Fruit fly (Drosophila melanogaster) whole organism, embryonic: ENCODE measurements around the gene CstF50.

Experiments
- Antp ChIP-seq: fragments of 200-800 bp; sonication (Bioruptor generic); optimal IDR thresholded peaks from 3 replicates; lab custom pipeline; 2016; ENCODE audit warnings: missing biosample characterization, missing genetic modification characterization
- BtbVII ChIP-seq: fragments of 200-800 bp; sonication (Bioruptor generic); optimal IDR thresholded peaks from 3 replicates; lab custom pipeline; 2017; ENCODE audit warnings: missing biosample characterization, mild to moderate bottlenecking, missing genetic modification characterization
- CG11696 ChIP-seq: fragments of 200-800 bp; sonication (Bioruptor generic); IDR thresholded peaks from 2 replicates; pipeline ENCODE4 v1.3.6; 2022; ENCODE audit warnings: missing biosample characterization, missing genetic modification characterization
- CG12236 ChIP-seq: fragments of 200-800 bp; sonication (Bioruptor generic); optimal IDR thresholded peaks from 2 replicates; lab custom pipeline; 2016; ENCODE audit warnings: missing biosample characterization, missing genetic modification characterization
- CG1233 ChIP-seq: fragments of 200-800 bp; sonication (Bioruptor generic); optimal IDR thresholded peaks from 4 replicates; lab custom pipeline; 2018; ENCODE audit warnings: missing biosample characterization, mild to moderate bottlenecking, missing genetic modification characterization
- CG13287 ChIP-seq: fragments of 200-800 bp; sonication (Bioruptor generic); IDR thresholded peaks from 2 replicates; pipeline ENCODE4 v1.3.6; 2022; ENCODE audit warnings: missing biosample characterization, missing genetic modification characterization; ENCODE audit not compliant: partially characterized antibody
- CG13624 ChIP-seq: fragments of 200-800 bp; sonication (Bioruptor generic); optimal IDR thresholded peaks from 2 replicates; lab custom pipeline; 2016; ENCODE audit warnings: missing biosample characterization, missing genetic modification characterization
- CG15269 ChIP-seq: fragments of 200-800 bp; sonication (Bioruptor generic); optimal IDR thresholded peaks from 2 replicates; lab custom pipeline; 2018; ENCODE audit warnings: missing biosample characterization, mild to moderate bottlenecking, missing genetic modification characterization, moderate library complexity
- CG18011 ChIP-seq: fragments of 200-800 bp; sonication (Bioruptor generic); optimal IDR thresholded peaks from 2 replicates; lab custom pipeline; 2017; ENCODE audit warnings: missing biosample characterization, missing genetic modification characterization, mild to moderate bottlenecking, moderate library complexity, missing genotype
- CG1832 ChIP-seq: fragments of 200-800 bp; sonication (Bioruptor generic); optimal IDR thresholded peaks from 2 replicates; lab custom pipeline; 2017; ENCODE audit warnings: missing biosample characterization, mild to moderate bottlenecking, missing genetic modification characterization, inconsistent platforms
- CG2712 ChIP-seq: fragments of 200-800 bp; optimal IDR thresholded peaks from 3 replicates; lab custom pipeline; 2019; ENCODE audit warnings: missing biosample characterization, mild to moderate bottlenecking, missing genetic modification characterization, moderate library complexity
- CG31224 ChIP-seq: fragments of 200-800 bp; sonication (Bioruptor generic); IDR thresholded peaks from 2 replicates; pipeline ENCODE4 v1.3.6; 2022; ENCODE audit warnings: missing biosample characterization, missing genetic modification characterization
- CG31388 ChIP-seq: fragments of 200-800 bp; sonication (Bioruptor generic); optimal IDR thresholded peaks from 2 replicates; lab custom pipeline; 2016; ENCODE audit warnings: missing biosample characterization, missing genetic modification characterization
- CG32772 ChIP-seq: fragments of 200-800 bp; sonication (Bioruptor generic); IDR thresholded peaks from 2 replicates; pipeline ENCODE4 v1.3.6; 2022; ENCODE audit warnings: missing biosample characterization, missing genetic modification characterization
- CG33213 ChIP-seq: fragments of 200-800 bp; sonication (Bioruptor generic); optimal IDR thresholded peaks from 3 replicates; lab custom pipeline; 2016; ENCODE audit warnings: missing biosample characterization, missing genetic modification characterization
- CG3726 ChIP-seq: fragments of 200-800 bp; sonication (Bioruptor generic); IDR thresholded peaks from 3 replicates; pipeline ENCODE4, ENCODE4 v1.3.6; 2022; ENCODE audit warnings: missing biosample characterization, missing genetic modification characterization
- CG3838 ChIP-seq: fragments of 200-800 bp; sonication (Bioruptor generic); optimal IDR thresholded peaks from 3 replicates; lab custom pipeline; 2016; ENCODE audit warnings: missing biosample characterization, missing genetic modification characterization
- CG6683 ChIP-seq: fragments of 200-800 bp; sonication (Bioruptor generic); optimal IDR thresholded peaks from 2 replicates; lab custom pipeline; 2017; ENCODE audit warnings: missing biosample characterization, mild to moderate bottlenecking, missing genetic modification characterization, missing genetic modification reagents
- CG6765 ChIP-seq: fragments of 200-800 bp; sonication (Bioruptor generic); optimal IDR thresholded peaks from 3 replicates; lab custom pipeline; 2017; ENCODE audit warnings: missing biosample characterization, mild to moderate bottlenecking, missing genetic modification characterization
- CG7372 ChIP-seq: fragments of 200-800 bp; sonication (Bioruptor generic); IDR thresholded peaks from 2 replicates; pipeline ENCODE4 v1.3.6; 2022; ENCODE audit warnings: missing biosample characterization, missing genetic modification characterization
- CG7745 ChIP-seq: fragments of 200-800 bp; sonication (Bioruptor generic); optimal IDR thresholded peaks from 2 replicates; lab custom pipeline; 2018; ENCODE audit warnings: missing biosample characterization, mild to moderate bottlenecking, missing genetic modification characterization, moderate library complexity
- CG8359 ChIP-seq: fragments of 200-800 bp; sonication (Bioruptor generic); optimal IDR thresholded peaks from 2 replicates; lab custom pipeline; 2017; ENCODE audit warnings: missing biosample characterization, mild to moderate bottlenecking, missing genetic modification characterization, borderline replicate concordance
- CG9609 ChIP-seq: fragments of 200-800 bp; sonication (Bioruptor generic); optimal IDR thresholded peaks from 3 replicates; lab custom pipeline; 2016; ENCODE audit warnings: missing biosample characterization, missing genetic modification characterization
- CHES-1-like ChIP-seq: fragments of 200-800 bp; sonication (Bioruptor generic); optimal IDR thresholded peaks from 2 replicates; lab custom pipeline; 2016; ENCODE audit warnings: missing biosample characterization, missing genetic modification characterization
- CkIIα-i1 ChIP-seq: fragments of 200-800 bp; sonication (Bioruptor generic); IDR thresholded peaks from 2 replicates; pipeline ENCODE4 v1.3.6; 2022; ENCODE audit warnings: missing biosample characterization, missing genetic modification characterization
- Dip2 ChIP-seq: fragments of 200-800 bp; sonication (Bioruptor generic); IDR thresholded peaks from 2 replicates; pipeline ENCODE4 v1.3.6; 2022; ENCODE audit warnings: missing biosample characterization, missing genetic modification characterization
- HmgD ChIP-seq: fragments of 200-800 bp; sonication (Bioruptor generic); optimal IDR thresholded peaks from 3 replicates; lab custom pipeline; 2016; ENCODE audit warnings: missing biosample characterization, missing genetic modification characterization
- Hr3 ChIP-seq: fragments of 200-800 bp; sonication (Bioruptor generic); optimal IDR thresholded peaks from 3 replicates; lab custom pipeline; 2016; ENCODE audit warnings: missing biosample characterization, missing genetic modification characterization
- Mrtf ChIP-seq: fragments of 200-800 bp; sonication (Bioruptor generic); IDR thresholded peaks from 3 replicates; pipeline ENCODE4 v1.3.6; 2022; ENCODE audit warnings: missing biosample characterization, missing genetic modification characterization
- Neu2 ChIP-seq: fragments of 200-800 bp; sonication (Bioruptor generic); optimal IDR thresholded peaks from 3 replicates; lab custom pipeline; 2016; ENCODE audit warnings: missing biosample characterization, missing genetic modification characterization, borderline replicate concordance
- Nf-YB ChIP-seq: fragments of 200-800 bp; sonication (Bioruptor generic); optimal IDR thresholded peaks from 3 replicates; lab custom pipeline; 2019; ENCODE audit warnings: missing biosample characterization, mild to moderate bottlenecking, missing genetic modification characterization, moderate library complexity
- Xbp1 ChIP-seq: fragments of 200-800 bp; sonication (Bioruptor generic); optimal IDR thresholded peaks from 3 replicates; lab custom pipeline; 2016; ENCODE audit warnings: missing biosample characterization, mild to moderate bottlenecking, missing genetic modification characterization
- ac ChIP-seq: fragments of 200-800 bp; sonication (Bioruptor generic); optimal IDR thresholded peaks from 3 replicates; lab custom pipeline; 2017; ENCODE audit warnings: missing biosample characterization, mild to moderate bottlenecking, missing genetic modification characterization
- btn ChIP-seq: fragments of 200-800 bp; sonication (Bioruptor generic); optimal IDR thresholded peaks from 2 replicates; lab custom pipeline; 2016; ENCODE audit warnings: missing biosample characterization, missing genetic modification characterization
- chif ChIP-seq, 2 experiments: fragments of 200-800 bp; sonication (Bioruptor generic); optimal IDR thresholded peaks; 3 replicates each; lab custom pipeline; 2016; ENCODE audit warnings: missing biosample characterization in 2 of 2, missing genetic modification characterization in 2 of 2
- da ChIP-seq: fragments of 200-800 bp; sonication (Bioruptor generic); optimal IDR thresholded peaks from 2 replicates; lab custom pipeline; 2016; ENCODE audit warnings: missing biosample characterization, missing genetic modification characterization
- danr ChIP-seq: fragments of 200-800 bp; sonication (Bioruptor generic); IDR thresholded peaks from 2 replicates; pipeline ENCODE4 v1.3.6; 2022; ENCODE audit warnings: missing biosample characterization, missing genetic modification characterization
- dmrt99B ChIP-seq: fragments of 200-800 bp; sonication (Bioruptor generic); optimal IDR thresholded peaks from 2 replicates; lab custom pipeline; 2018; ENCODE audit warnings: missing biosample characterization, mild to moderate bottlenecking, missing genetic modification characterization, moderate library complexity
- fru ChIP-seq: fragments of >200 bp; optimal IDR thresholded peaks from 2 replicates; lab custom pipeline; 2017
- inv ChIP-seq: fragments of 200-800 bp; sonication (Bioruptor generic); IDR thresholded peaks from 2 replicates; pipeline ENCODE4 v1.3.6; 2022; ENCODE audit warnings: missing biosample characterization, missing genetic modification characterization; ENCODE audit not compliant: partially characterized antibody
- lilli ChIP-seq: fragments of 200-800 bp; sonication (Bioruptor generic); optimal IDR thresholded peaks from 3 replicates; lab custom pipeline; 2016; ENCODE audit warnings: missing biosample characterization, missing genetic modification characterization
- pita ChIP-seq: fragments of 200-800 bp; sonication (Bioruptor generic); optimal IDR thresholded peaks from 2 replicates; lab custom pipeline; 2017; ENCODE audit warnings: missing biosample characterization, mild to moderate bottlenecking, missing genetic modification characterization
- pum ChIP-seq: fragments of 200-800 bp; sonication (Bioruptor generic); optimal IDR thresholded peaks from 2 replicates; lab custom pipeline; 2016; ENCODE audit warnings: missing biosample characterization, missing genetic modification characterization
- pzg ChIP-seq: fragments of 200-800 bp; sonication (Bioruptor generic); optimal IDR thresholded peaks from 3 replicates; lab custom pipeline; 2018; ENCODE audit warnings: missing biosample characterization, mild to moderate bottlenecking, missing genetic modification characterization, moderate library complexity
- sd ChIP-seq: fragments of 200-800 bp; sonication (Bioruptor generic); optimal IDR thresholded peaks from 3 replicates; lab custom pipeline; 2018; ENCODE audit warnings: missing biosample characterization, mild to moderate bottlenecking, missing genetic modification characterization, moderate library complexity
- tin ChIP-seq: fragments of 200-800 bp; sonication (Bioruptor generic); optimal IDR thresholded peaks from 3 replicates; lab custom pipeline; 2016; ENCODE audit warnings: missing biosample characterization, missing genetic modification characterization
- tna ChIP-seq: fragments of 200-800 bp; sonication (Bioruptor generic); IDR thresholded peaks from 2 replicates; pipeline ENCODE4 v1.3.6; 2022; ENCODE audit warnings: missing biosample characterization, missing genetic modification characterization; ENCODE audit not compliant: partially characterized antibody
- unc-4 ChIP-seq: fragments of 200-800 bp; sonication (Bioruptor generic); IDR thresholded peaks from 2 replicates; pipeline ENCODE4 v1.3.6; 2022; ENCODE audit warnings: missing biosample characterization, missing genetic modification characterization; ENCODE audit not compliant: partially characterized antibody
- wor ChIP-seq: fragments of 200-800 bp; sonication (Bioruptor generic); IDR thresholded peaks from 2 replicates; pipeline ENCODE4 v1.3.6; 2022; ENCODE audit warnings: missing biosample characterization, missing genetic modification characterization

The CstF50 gene

dm6 chr3R:31776583-31777362, 40.0 kb upstream of the CstF50 start, which contains the start of the genes CG2126 and faf (continued):
- peak; percentile 87 for TF ChIP-seq CG2712
- peak; percentile 82 for TF ChIP-seq tin (GFP tag; lab: Kevin White, UChicago)
- TF ChIP-seq CG3838 (GFP tag; lab: Kevin White, UChicago) = no peak
- peak; percentile 71 for TF ChIP-seq CG1233 (GFP tag; lab: Kevin White, UChicago)
- TF ChIP-seq CG12236 (GFP tag; lab: Kevin White, UChicago) = no peak
- TF ChIP-seq CG13624 (GFP tag; lab: Kevin White, UChicago) = peak; percentile 37
- TF ChIP-seq BtbVII (GFP tag; lab: Kevin White, UChicago) = peak; percentile 51
- peak; percentile 50; the same call in 1 of the 2 replicates for TF ChIP-seq unc-4 (GFP tag; lab: Robert Waterston, UW)
- peak; percentile 61; the same call in 1 of the 2 replicates for TF ChIP-seq danr (GFP tag; lab: Robert Waterston, UW)
- peak; percentile 79 for TF ChIP-seq CG32772
- TF ChIP-seq pum (GFP tag; lab: Kevin White, UChicago) = peak; percentile 41
- no peak for TF ChIP-seq sd (tag; lab: Kevin White, UChicago)
- peak; percentile 47; the same call in 1 of the 3 replicates for TF ChIP-seq Mrtf (GFP tag; lab: Robert Waterston, UW)
- TF ChIP-seq CG18011 = peak; percentile 57
- peak; percentile 57; the same call in 1 of the 2 replicates for TF ChIP-seq CG7372 (GFP tag; lab: Robert Waterston, UW)
- TF ChIP-seq CkIIα-i1 (GFP tag; lab: Robert Waterston, UW) = no peak
- peak; percentile 51; the same call in 1 of the 2 replicates for TF ChIP-seq CG31224 (GFP tag; lab: Robert Waterston, UW)
- TF ChIP-seq Xbp1 = peak; percentile 85
- peak; percentile 48 for TF ChIP-seq CG31388
- TF ChIP-seq lilli = peak; percentile 73
- TF ChIP-seq inv (GFP tag; lab: Robert Waterston, UW) = peak; percentile 31; the same call in 1 of the 2 replicates
- TF ChIP-seq CG6765 (GFP tag; lab: Kevin White, UChicago) = peak; percentile 13
- no peak for TF ChIP-seq CG8359 (GFP tag; lab: Kevin White, UChicago)
- TF ChIP-seq Antp = peak; percentile 58
- TF ChIP-seq ac (GFP tag; lab: Kevin White, UChicago) = no peak
- TF ChIP-seq CG6683 = peak; percentile 56
- no peak for TF ChIP-seq CG1832 (GFP tag; lab: Kevin White, UChicago)
- peak in 1 of 2 experiments; percentile 39 for TF ChIP-seq chif (GFP tag; optimal IDR thresholded peaks at IDR 0.05; lab: Kevin White, UChicago)
- TF ChIP-seq tna (GFP tag; lab: Robert Waterston, UW) = no peak; the same call in 1 of the 2 replicates
- no peak for TF ChIP-seq HmgD (GFP tag; lab: Kevin White, UChicago)
- TF ChIP-seq CG9609 (GFP tag; lab: Kevin White, UChicago) = peak; percentile 45
- TF ChIP-seq CG3726 = peak; percentile 62; the same call in 1 of the 3 replicates
- TF ChIP-seq dmrt99B (tag; lab: Kevin White, UChicago) = peak; percentile 81
- peak; percentile 61; the same call in 1 of the 2 replicates for TF ChIP-seq CG13287 (GFP tag; lab: Robert Waterston, UW)
- TF ChIP-seq CG7745 (tag; lab: Kevin White, UChicago) = no peak
- no peak for TF ChIP-seq Dip2
- TF ChIP-seq Neu2 (GFP tag; lab: Kevin White, UChicago) = no peak
- no peak for TF ChIP-seq fru
- TF ChIP-seq pzg = peak; percentile 57
- TF ChIP-seq wor (GFP tag; lab: Robert Waterston, UW) = peak; percentile 41; the same call in 1 of the 2 replicates
- no peak for TF ChIP-seq da
- TF ChIP-seq CG11696 (GFP tag; lab: Robert Waterston, UW) = peak; percentile 51
- TF ChIP-seq btn (GFP tag; lab: Kevin White, UChicago) = no peak
- TF ChIP-seq CHES-1-like (GFP tag; lab: Kevin White, UChicago) = peak; percentile 59
- TF ChIP-seq Hr3 = peak; percentile 78
- TF ChIP-seq CG33213 (GFP tag; lab: Kevin White, UChicago) = peak; percentile 24
- TF ChIP-seq pita (GFP tag; lab: Kevin White, UChicago) = no peak
- TF ChIP-seq Nf-YB = peak; percentile 66
- TF ChIP-seq CG15269 (tag; lab: Kevin White, UChicago) = peak; percentile 84
